Fruit fly (Drosophila melanogaster): ENCODE measurements around the gene Wdr81.

DNA sequence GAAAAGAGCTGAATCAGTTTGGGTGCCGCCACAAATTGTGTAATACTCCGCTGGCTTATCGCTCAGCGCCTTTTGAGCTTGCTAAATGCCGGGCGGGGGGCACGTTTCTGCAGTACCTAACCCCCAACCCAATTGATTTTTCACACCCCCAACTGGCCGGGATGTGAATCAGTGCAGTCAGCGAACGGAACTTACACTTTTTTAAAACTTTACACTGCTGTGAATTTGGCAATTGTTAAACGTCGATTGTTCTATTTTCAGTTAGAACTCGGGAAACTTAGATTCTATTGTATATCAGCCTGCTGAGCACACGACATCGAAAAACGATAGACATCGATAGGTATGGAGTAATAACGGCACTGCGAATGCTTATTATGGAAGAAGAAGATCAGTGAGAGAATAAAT, 17.4 kb upstream of the Wdr81 start, which contains the start of gene Tom70:
- TF ChIP-seq psq (optimal IDR thresholded peaks at IDR 0.05): no peak
- TF ChIP-seq Myc (optimal IDR thresholded peaks at IDR 0.05): no peak
- TF ChIP-seq h (optimal IDR thresholded peaks at IDR 0.05): no peak
- TF ChIP-seq ttk (optimal IDR thresholded peaks at IDR 0.05): no peak
- no peak for TF ChIP-seq insv (optimal IDR thresholded peaks at IDR 0.05)
